Worm (Caenorhabditis elegans): ENCODE results near the gene F47H4.2.

F47H4.2 gene

ce11 chrV:17312386-17312785 lies 40.7 kb upstream of the F47H4.2 start, which contains the start of gene Y61B8B.3 (continued):
- TF ChIP-seq T26A5.8 (tag; optimal IDR thresholded peaks at IDR 0.05): no peak
- TF ChIP-seq lin-35 (GFP tag; optimal IDR thresholded peaks at IDR 0.05): no peak
- no peak for TF ChIP-seq akir-1 (GFP tag; optimal IDR thresholded peaks at IDR 0.05)

DNA sequence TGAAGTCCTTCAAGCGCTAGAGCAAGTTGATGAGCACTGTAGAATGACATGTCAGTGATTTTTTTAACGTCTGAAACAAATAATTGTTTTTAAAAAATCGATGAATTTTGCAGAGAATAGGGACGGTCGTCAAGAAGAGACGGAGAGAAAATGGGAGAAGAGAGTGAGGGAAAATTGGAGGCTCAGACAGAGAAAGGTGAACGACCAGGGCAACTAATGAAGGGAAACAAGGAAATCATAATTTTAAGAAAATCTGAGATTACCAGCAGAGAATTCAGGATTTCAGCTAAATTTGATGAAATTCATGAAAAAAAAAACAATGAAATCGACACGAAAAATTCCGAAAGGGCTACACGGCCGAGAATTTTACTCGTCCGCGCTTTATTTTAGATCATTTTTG lies 38.1 kb upstream of the F47H4.2 start, which contains the start of gene F31E9.6:
F31E9.6 (minus strand) TSS at position 91 of the 400 bp plus-strand sequence.
- no peak for TF ChIP-seq nhr-120 (GFP tag; IDR thresholded peaks at IDR 0.05)
- no peak for TF ChIP-seq snpc-4 (GFP tag; optimal IDR thresholded peaks at IDR 0.05)
- peak in 1 of 4 experiments; percentile 17 for TF ChIP-seq snpc-4 (tag; optimal IDR thresholded peaks at IDR 0.05)
- no peak for TF ChIP-seq ceh-40 (GFP tag; IDR thresholded peaks at IDR 0.05)
- TF ChIP-seq hmg-1.2 (GFP tag; IDR thresholded peaks at IDR 0.05): peak; percentile 81

ce11 chrV:17317297-17317696 lies 35.8 kb upstream of the F47H4.2 start:
- TF ChIP-seq sea-2 (GFP tag; IDR thresholded peaks at IDR 0.05): 0 out of 2 replicates have a peak, but pooled peaks have one; percentile 56
- no peak for TF ChIP-seq Y67H2A.10 (GFP tag; conservative IDR thresholded peaks at IDR 0.05)

ce11 chrV:17317786-17318185 lies 35.3 kb upstream of the F47H4.2 start, which contains the start of gene srz-58:
Gene srz-58, plus strand, starts transcription at chrV:17318147.
- TF ChIP-seq nfyb-1 (GFP tag; IDR thresholded peaks at IDR 0.05) (0 out of 2 replicates have a peak, but pooled peaks have one; percentile 43), rpc-1 (optimal IDR thresholded peaks at IDR 0.05) (peak; percentile 53), rpc-1 (tag; optimal IDR thresholded peaks at IDR 0.05) (peak; percentile 74), B0261.1 (tag; optimal IDR thresholded peaks at IDR 0.05) (peak; percentile 74), ama-1 (optimal IDR thresholded peaks at IDR 0.05) (no peak), ama-1 (GFP tag; optimal IDR thresholded peaks at IDR 0.05) (no peak), Y95B8A.8 (GFP tag; IDR thresholded peaks at IDR 0.05) (no peak), ccch-3 (GFP tag; optimal IDR thresholded peaks at IDR 0.05) (no peak), hlh-12 (tag; optimal IDR thresholded peaks at IDR 0.05) (no peak), snpc-4 (GFP tag; optimal IDR thresholded peaks at IDR 0.05) (peak; percentile 4), snpc-4 (tag; optimal IDR thresholded peaks at IDR 0.05) (peak in 2 of 4 experiments; percentile 17 to 68), gei-17 (GFP tag; optimal IDR thresholded peaks at IDR 0.05) (no peak), nhr-27 (tag; optimal IDR thresholded peaks at IDR 0.05) (no peak), die-1 (tag; optimal IDR thresholded peaks at IDR 0.05) (peak; percentile 3), hmg-1.2 (GFP tag; IDR thresholded peaks at IDR 0.05) (peak; percentile 19; the same call in 1 of the 2 replicates), attf-6 (GFP tag; IDR thresholded peaks at IDR 0.05) (peak; percentile 69; the same call in 1 of the 2 replicates), dox-1 (GFP tag; IDR thresholded peaks at IDR 0.05) (0 out of 2 replicates have a peak, but pooled peaks have one; percentile 20), Y79H2A.3 (GFP tag; conservative IDR thresholded peaks at IDR 0.05) (no peak), C17E4.6 (GFP tag; IDR thresholded peaks at IDR 0.05) (no peak), mcd-1 (GFP tag; IDR thresholded peaks at IDR 0.05) (peak; percentile 39; the same call in 1 of the 2 replicates), snpc-3.4 (tag; optimal IDR thresholded peaks at IDR 0.05) (no peak), tbp1 (GFP tag; optimal IDR thresholded peaks at IDR 0.05) (peak; percentile 89), mes-4 (tag; optimal IDR thresholded peaks at IDR 0.05) (no peak), B0035.1 (tag; optimal IDR thresholded peaks at IDR 0.05) (no peak), let-526 (GFP tag; IDR thresholded peaks at IDR 0.05) (no peak), F33H1.4 (GFP tag; IDR thresholded peaks at IDR 0.05) (no peak), nfya-1 (tag; optimal IDR thresholded peaks at IDR 0.05; ENCODE audit: borderline replicate concordance, insufficient read depth) (no peak), mxl-1 (tag; optimal IDR thresholded peaks at IDR 0.05) (no peak), F49E8.2 (tag; optimal IDR thresholded peaks at IDR 0.05; ENCODE audit: insufficient read depth) (no peak)
